Worm (Caenorhabditis elegans): ENCODE measurements around the gene pink-1.

pink-1 gene

ce11 chrII:5423832-5424231 is 28.3 kb upstream of the pink-1 start, which contains the start of gene F07F6.7 (continued):
- no peak for TF ChIP-seq ztf-3 (GFP tag; optimal IDR thresholded peaks at IDR 0.05)
- no peak for TF ChIP-seq nhr-27 (tag; optimal IDR thresholded peaks at IDR 0.05)
- no peak for TF ChIP-seq attf-3 (GFP tag; conservative IDR thresholded peaks at IDR 0.05)
- TF ChIP-seq sdz-38 (tag; optimal IDR thresholded peaks at IDR 0.05) = no peak
- TF ChIP-seq F37B4.10 (GFP tag; IDR thresholded peaks at IDR 0.05) = no peak
- peak; percentile 49 for TF ChIP-seq madf-8 (GFP tag; conservative IDR thresholded peaks at IDR 0.05)
- TF ChIP-seq dox-1 (GFP tag; IDR thresholded peaks at IDR 0.05) = no peak
- no peak for TF ChIP-seq snpc-4 (GFP tag; optimal IDR thresholded peaks at IDR 0.05)
- TF ChIP-seq snpc-4 (tag; optimal IDR thresholded peaks at IDR 0.05) = peak in 1 of 4 experiments; percentile 14
- no peak for TF ChIP-seq Y56A3A.18 (GFP tag; IDR thresholded peaks at IDR 0.05)
- TF ChIP-seq cebp-2 (GFP tag; IDR thresholded peaks at IDR 0.05) = no peak
- no peak for TF ChIP-seq bed-1 (GFP tag; IDR thresholded peaks at IDR 0.05)
- peak; percentile 85 for TF ChIP-seq madf-6 (GFP tag; IDR thresholded peaks at IDR 0.05)
- no peak for TF ChIP-seq C06A6.2 (GFP tag; conservative IDR thresholded peaks at IDR 0.05)
- peak; percentile 76 for TF ChIP-seq F33H1.4 (GFP tag; IDR thresholded peaks at IDR 0.05)
- no peak for TF ChIP-seq die-1 (tag; optimal IDR thresholded peaks at IDR 0.05)
- TF ChIP-seq mel-28 (tag; optimal IDR thresholded peaks at IDR 0.05; ENCODE audit: borderline replicate concordance) = no peak
- peak; percentile 93 for TF ChIP-seq lsl-1 (GFP tag; optimal IDR thresholded peaks at IDR 0.05)

- peak; percentile 95 for TF ChIP-seq efl-1 (GFP tag; optimal IDR thresholded peaks at IDR 0.05)
- no peak for TF ChIP-seq nhr-27 (tag; optimal IDR thresholded peaks at IDR 0.05)
- no peak for TF ChIP-seq bed-1 (GFP tag; IDR thresholded peaks at IDR 0.05)
- TF ChIP-seq F23B12.7 (tag; optimal IDR thresholded peaks at IDR 0.05; ENCODE audit: insufficient read depth) = peak; percentile 61
- TF ChIP-seq ztf-26 (tag; optimal IDR thresholded peaks at IDR 0.05) = no peak
- peak; percentile 26; the same call in 1 of the 2 replicates for TF ChIP-seq ceh-100 (GFP tag; IDR thresholded peaks at IDR 0.05)
- no peak for TF ChIP-seq nfyb-1 (GFP tag; IDR thresholded peaks at IDR 0.05)
- no peak for TF ChIP-seq ztf-6 (GFP tag; IDR thresholded peaks at IDR 0.05)
- TF ChIP-seq attf-6 (GFP tag; IDR thresholded peaks at IDR 0.05) = no peak
- TF ChIP-seq F33H1.4 (GFP tag; IDR thresholded peaks at IDR 0.05) = peak; percentile 78
- TF ChIP-seq ZK185.1 (tag; optimal IDR thresholded peaks at IDR 0.05; ENCODE audit: poor library complexity, severe bottlenecking) = no peak
- peak; percentile 99 for TF ChIP-seq madf-8 (GFP tag; conservative IDR thresholded peaks at IDR 0.05)
- no peak for TF ChIP-seq hlh-26 (GFP tag; conservative IDR thresholded peaks at IDR 0.05)
- no peak for TF ChIP-seq K11D2.4 (GFP tag; IDR thresholded peaks at IDR 0.05)
- TF ChIP-seq lsy-27 (tag; optimal IDR thresholded peaks at IDR 0.05; ENCODE audit: borderline replicate concordance, insufficient read depth) = no peak
- no peak for TF ChIP-seq ceh-40 (GFP tag; IDR thresholded peaks at IDR 0.05)
- TF ChIP-seq B0019.2 (GFP tag; conservative IDR thresholded peaks at IDR 0.05) = 0 out of 2 replicates have a peak, but pooled peaks have one; percentile 59
- TF ChIP-seq mes-4 (tag; optimal IDR thresholded peaks at IDR 0.05) = no peak
- no peak for TF ChIP-seq T07F8.4 (tag; optimal IDR thresholded peaks at IDR 0.05)
- TF ChIP-seq atf-7 (tag; optimal IDR thresholded peaks at IDR 0.05) = no peak
- no peak for TF ChIP-seq pha-4 (tag; optimal IDR thresholded peaks at IDR 0.05)
- no peak for TF ChIP-seq unc-130 (GFP tag; optimal IDR thresholded peaks at IDR 0.05)
- TF ChIP-seq tlf-1 (GFP tag; optimal IDR thresholded peaks at IDR 0.05) = peak; percentile 39
- no peak for TF ChIP-seq attf-5 (GFP tag; optimal IDR thresholded peaks at IDR 0.05)
- no peak for TF ChIP-seq ztf-22 (GFP tag; optimal IDR thresholded peaks at IDR 0.05)
- TF ChIP-seq C06A6.2 (GFP tag; conservative IDR thresholded peaks at IDR 0.05) = no peak
- 0 out of 2 replicates have a peak, but pooled peaks have one; percentile 12 for TF ChIP-seq pbrm-1 (GFP tag; IDR thresholded peaks at IDR 0.05)
- peak; percentile 50; the same call in 1 of the 2 replicates for TF ChIP-seq Y95B8A.8 (GFP tag; IDR thresholded peaks at IDR 0.05)
- no peak for TF ChIP-seq F55B11.4 (tag; optimal IDR thresholded peaks at IDR 0.05; ENCODE audit: borderline replicate concordance, insufficient read depth)
- TF ChIP-seq ztf-25 (GFP tag; IDR thresholded peaks at IDR 0.05) = no peak
- peak; percentile 24 for TF ChIP-seq snpc-1.1 (tag; optimal IDR thresholded peaks at IDR 0.05; ENCODE audit: insufficient read depth)
- TF ChIP-seq zim-3 (tag; optimal IDR thresholded peaks at IDR 0.05) = no peak
- TF ChIP-seq madf-10 (tag; optimal IDR thresholded peaks at IDR 0.05) = no peak
Observed at ce11 chrII:5420947-5421614, 25.6 kb upstream of the pink-1 start, which contains the start of gene tofu-6. Gene tofu-6, plus strand, starts transcription at chrII:5421248.
